Fruit fly (Drosophila melanogaster): ENCODE measurements around the gene CG5746.

The CG5746 gene

dm6 chr3R:24296913-24297312 lies 51.7 kb downstream of the CG5746 start:
- TF ChIP-seq luna (GFP tag; optimal IDR thresholded peaks at IDR 0.05): no peak
- TF ChIP-seq emc (GFP tag; optimal IDR thresholded peaks at IDR 0.05): no peak
- TF ChIP-seq crol (GFP tag; IDR thresholded peaks at IDR 0.05): no peak
- TF ChIP-seq Pdp1 (GFP tag; optimal IDR thresholded peaks at IDR 0.05): peak in 1 of 2 experiments; percentile 33
- peak; percentile 30 for TF ChIP-seq mirr (GFP tag; optimal IDR thresholded peaks at IDR 0.05)
- TF ChIP-seq chm (GFP tag; IDR thresholded peaks at IDR 0.05): no peak
- TF ChIP-seq CG1647 (GFP tag; optimal IDR thresholded peaks at IDR 0.05): no peak
- peak; percentile 65 for TF ChIP-seq CG15479 (GFP tag; optimal IDR thresholded peaks at IDR 0.05)
- TF ChIP-seq CTCF (GFP tag; optimal IDR thresholded peaks at IDR 0.05): no peak
- no peak for TF ChIP-seq NC2β (GFP tag; optimal IDR thresholded peaks at IDR 0.05)
- no peak for TF ChIP-seq CG17912 (GFP tag; optimal IDR thresholded peaks at IDR 0.05)
- peak; percentile 72 for TF ChIP-seq GATAe (GFP tag; conservative IDR thresholded peaks at IDR 0.05)
- TF ChIP-seq CG17361 (GFP tag; IDR thresholded peaks at IDR 0.05): no peak
- TF ChIP-seq lola (GFP tag; optimal IDR thresholded peaks at IDR 0.05): no peak
- TF ChIP-seq repo (GFP tag; optimal IDR thresholded peaks at IDR 0.05): no peak
- no peak for TF ChIP-seq zf30C (GFP tag; optimal IDR thresholded peaks at IDR 0.05)
- no peak for TF ChIP-seq CG4707 (GFP tag; optimal IDR thresholded peaks at IDR 0.05)
- TF ChIP-seq br (optimal IDR thresholded peaks at IDR 0.05): no peak
- no peak for TF ChIP-seq D (optimal IDR thresholded peaks at IDR 0.05)
- TF ChIP-seq D (GFP tag; optimal IDR thresholded peaks at IDR 0.05): no peak
- no peak for TF ChIP-seq CG6854 (GFP tag; optimal IDR thresholded peaks at IDR 0.05)
- no peak for TF ChIP-seq unc-4 (GFP tag; IDR thresholded peaks at IDR 0.05; ENCODE audit: partially characterized antibody)
- no peak for TF ChIP-seq CG14667 (GFP tag; IDR thresholded peaks at IDR 0.05)
- TF ChIP-seq fu2 (GFP tag; optimal IDR thresholded peaks at IDR 0.05): no peak
- peak; percentile 48 for TF ChIP-seq sug (tag; optimal IDR thresholded peaks at IDR 0.05)
- TF ChIP-seq Ada2b (GFP tag; IDR thresholded peaks at IDR 0.05): no peak
- TF ChIP-seq Hsf (GFP tag; optimal IDR thresholded peaks at IDR 0.05): no peak
- TF ChIP-seq hth (optimal IDR thresholded peaks at IDR 0.05): no peak
- no peak for TF ChIP-seq crp (GFP tag; optimal IDR thresholded peaks at IDR 0.05)
- TF ChIP-seq Nf-YA (GFP tag; IDR thresholded peaks at IDR 0.05): no peak
- no peak for TF ChIP-seq Dfd (GFP tag; optimal IDR thresholded peaks at IDR 0.05)
- TF ChIP-seq Ets65A (GFP tag): no peak
- TF ChIP-seq CG2199 (GFP tag; IDR thresholded peaks at IDR 0.05): no peak
- 0 out of 4 replicates have a peak, but pooled peaks have one; percentile 45 for TF ChIP-seq chinmo (GFP tag; IDR thresholded peaks at IDR 0.05; ENCODE audit: partially characterized antibody)
- peak; percentile 55 for TF ChIP-seq exex (tag; optimal IDR thresholded peaks at IDR 0.05)
- no peak for TF ChIP-seq jing (GFP tag; optimal IDR thresholded peaks at IDR 0.05)
- peak; percentile 45; the same call in 1 of the 3 replicates for TF ChIP-seq vnd (GFP tag; IDR thresholded peaks at IDR 0.05; ENCODE audit: partially characterized antibody)
- TF ChIP-seq CG8944 (GFP tag; optimal IDR thresholded peaks at IDR 0.05): no peak
- TF ChIP-seq tin (GFP tag; optimal IDR thresholded peaks at IDR 0.05): no peak
- TF ChIP-seq Jarid2 (GFP tag; optimal IDR thresholded peaks at IDR 0.05): no peak
- no peak for TF ChIP-seq BtbVII (GFP tag; optimal IDR thresholded peaks at IDR 0.05)
- no peak for TF ChIP-seq Nf-YC (tag; optimal IDR thresholded peaks at IDR 0.05)
- 0 out of 2 replicates have a peak, but pooled peaks have one; percentile 21 for TF ChIP-seq slbo (GFP tag; IDR thresholded peaks at IDR 0.05)
- TF ChIP-seq CG43689 (GFP tag; IDR thresholded peaks at IDR 0.05): no peak
- no peak for TF ChIP-seq croc (GFP tag; conservative IDR thresholded peaks at IDR 0.05)
- TF ChIP-seq CG12769 (tag; optimal IDR thresholded peaks at IDR 0.05): peak; percentile 24
- no peak for TF ChIP-seq scrt (GFP tag; optimal IDR thresholded peaks at IDR 0.05)
- TF ChIP-seq CG13296 (GFP tag; optimal IDR thresholded peaks at IDR 0.05): no peak
- TF ChIP-seq lab (GFP tag; optimal IDR thresholded peaks at IDR 0.05): peak; percentile 5
